Fruit fly (Drosophila melanogaster) whole organism, adult: ENCODE data around the gene CG10802.

Experiments
- CG11617 ChIP-seq: fragments of 200-800 bp; sonication (Bioruptor generic); optimal IDR thresholded peaks from 2 replicates; lab custom pipeline; 2017; ENCODE audit warnings: mild to moderate bottlenecking, missing biosample characterization, missing genetic modification reagents, missing genetic modification characterization
- CG12768 ChIP-seq: fragments of 200-800 bp; sonication (Bioruptor generic); optimal IDR thresholded peaks from 2 replicates; lab custom pipeline; 2017; ENCODE audit warnings: missing biosample characterization, missing genetic modification characterization, mild to moderate bottlenecking, moderate library complexity, missing genetic modification reagents
- CG14711 ChIP-seq: fragments of 200-800 bp; sonication (Bioruptor generic); optimal IDR thresholded peaks from 2 replicates; lab custom pipeline; 2018; ENCODE audit warnings: missing biosample characterization, mild to moderate bottlenecking, missing genetic modification characterization, moderate library complexity
- CG1620 ChIP-seq: fragments of 200-800 bp; sonication (Bioruptor generic); optimal IDR thresholded peaks from 2 replicates; lab custom pipeline; 2016; ENCODE audit warnings: missing biosample characterization, missing genetic modification characterization
- CG33017 ChIP-seq: fragments of 200-800 bp; sonication (Bioruptor generic); optimal IDR thresholded peaks from 2 replicates; lab custom pipeline; 2018; ENCODE audit warnings: missing biosample characterization, mild to moderate bottlenecking, missing genetic modification characterization, moderate library complexity
- CG7045 ChIP-seq: fragments of 200-800 bp; sonication (Bioruptor generic); optimal IDR thresholded peaks from 2 replicates; lab custom pipeline; 2017; ENCODE audit warnings: missing biosample characterization, mild to moderate bottlenecking, missing genetic modification characterization
- CG7101 ChIP-seq: fragments of 200-800 bp; sonication (Bioruptor generic); optimal IDR thresholded peaks from 2 replicates; lab custom pipeline; 2018; ENCODE audit warnings: missing biosample characterization, mild to moderate bottlenecking, missing genetic modification characterization, moderate library complexity
- Mnt ChIP-seq: fragments of 200-800 bp; sonication (Bioruptor generic); optimal IDR thresholded peaks from 2 replicates; lab custom pipeline; 2016; ENCODE audit warnings: missing biosample characterization, mild to moderate bottlenecking, missing genetic modification characterization
- cic ChIP-seq: fragments of 200-800 bp; sonication (Bioruptor generic); optimal IDR thresholded peaks from 2 replicates; lab custom pipeline; 2017; ENCODE audit warnings: missing biosample characterization, mild to moderate bottlenecking, missing genetic modification characterization, moderate library complexity
- kay ChIP-seq: fragments of 200-800 bp; sonication (Bioruptor generic); peaks from one replicate; lab custom pipeline; 2016; ENCODE audit warnings: missing biosample characterization, missing genetic modification characterization, borderline replicate concordance
- ovo ChIP-seq: fragments of 200-800 bp; sonication (Bioruptor generic); optimal IDR thresholded peaks from 2 replicates; lab custom pipeline; 2016; ENCODE audit warnings: missing biosample characterization, missing genetic modification characterization
- pad ChIP-seq: fragments of 200-800 bp; sonication (Bioruptor generic); optimal IDR thresholded peaks from 3 replicates; lab custom pipeline; 2017; ENCODE audit warnings: missing biosample characterization, missing genetic modification characterization, mild to moderate bottlenecking, moderate library complexity, missing genetic modification reagents
- toe ChIP-seq: fragments of 200-800 bp; sonication (Bioruptor generic); optimal IDR thresholded peaks from 2 replicates; lab custom pipeline; 2016; ENCODE audit warnings: missing biosample characterization, missing genetic modification characterization

DNA sequence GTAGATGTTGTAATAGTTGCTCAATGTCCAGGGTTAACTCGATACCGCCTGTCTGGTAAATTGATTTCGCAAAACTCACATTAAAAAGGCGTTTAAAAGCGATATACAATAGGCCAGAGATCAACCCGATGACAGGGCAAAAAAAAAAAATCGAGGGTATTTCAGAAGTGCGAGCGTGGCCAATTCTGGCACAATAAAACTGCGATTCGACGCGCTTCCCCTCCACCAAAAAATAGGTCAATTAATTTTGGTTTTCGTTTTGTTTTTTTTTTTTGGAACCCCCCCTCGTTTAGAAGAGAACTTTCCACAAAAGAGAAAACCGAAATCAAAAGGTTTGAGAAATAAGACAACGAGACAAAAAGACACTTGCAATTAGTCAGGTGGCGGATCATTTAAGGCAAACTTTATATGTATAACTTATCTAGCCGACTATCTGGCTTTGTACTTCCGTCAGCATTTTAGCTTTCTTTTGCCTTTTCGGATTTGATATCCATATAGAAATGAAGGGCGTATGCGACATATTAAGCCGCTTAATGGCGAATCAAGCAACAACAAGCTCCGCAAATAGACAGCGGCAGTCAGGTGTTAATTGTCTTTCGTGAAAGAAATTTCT is 12.2 kb upstream of the CG10802 start:
- TF ChIP-seq Mnt (GFP tag; lab: Kevin White, UChicago) (no peak), cic (no peak), CG1620 (GFP tag; lab: Kevin White, UChicago) (no peak), ovo (GFP tag; lab: Kevin White, UChicago) (no peak), CG12768 (GFP tag; lab: Kevin White, UChicago) (no peak), toe (GFP tag; lab: Kevin White, UChicago) (no peak), CG14711 (tag; lab: Kevin White, UChicago) (no peak), CG33017 (tag; lab: Kevin White, UChicago) (no peak), kay (GFP tag; lab: Kevin White, UChicago) (no peak), pad (peak; percentile 67), CG7101 (tag; lab: Kevin White, UChicago) (no peak), CG11617 (GFP tag; lab: Kevin White, UChicago) (no peak), CG7045 (GFP tag; lab: Kevin White, UChicago) (no peak)
